Worm (Caenorhabditis elegans) whole organism, early embryonic: ENCODE results near the gene srg-5.

Experiments
- B0310.2 ChIP-seq: sonication (generic microtip); optimal IDR thresholded peaks from 2 replicates; lab custom pipeline; 2016; ENCODE audit warnings: mild to moderate bottlenecking, missing genetic modification characterization, missing compliant biosample characterization
- F13C5.2 ChIP-seq: sonication (generic microtip); optimal IDR thresholded peaks from 2 replicates; lab custom pipeline; 2017; ENCODE audit warnings: mild to moderate bottlenecking, missing genetic modification characterization, inconsistent platforms, missing compliant biosample characterization
- aly-1 ChIP-seq: sonication (generic microtip); optimal IDR thresholded peaks from 2 replicates; lab custom pipeline; 2016; ENCODE audit warnings: missing genetic modification characterization, missing compliant biosample characterization
- ama-1 ChIP-seq: fragments of 150-350 bp; optimal IDR thresholded peaks from 2 replicates; lab custom pipeline; 2014
- ceh-13 ChIP-seq: fragments of 200-800 bp; sonication (Bioruptor generic); optimal IDR thresholded peaks from 2 replicates; lab custom pipeline; 2018; ENCODE audit warnings: mild to moderate bottlenecking, missing genetic modification characterization, missing compliant biosample characterization
- ceh-36 ChIP-seq: sonication (generic microtip); optimal IDR thresholded peaks from 2 replicates; lab custom pipeline; 2016; ENCODE audit warnings: missing genetic modification characterization, inconsistent platforms, missing compliant biosample characterization
- ets-7 ChIP-seq: sonication (generic microtip); optimal IDR thresholded peaks from 2 replicates; lab custom pipeline; 2016; ENCODE audit warnings: missing genotype, missing genetic modification characterization, missing compliant biosample characterization
- flt-1 ChIP-seq: fragments of 200-800 bp; sonication (Bioruptor generic); IDR thresholded peaks from 2 replicates; pipeline ENCODE4 v1.3.6; 2022; ENCODE audit warnings: missing genetic modification characterization, missing compliant biosample characterization
- hmbx-1 ChIP-seq: sonication (generic microtip); optimal IDR thresholded peaks from 2 replicates; lab custom pipeline; 2016; ENCODE audit warnings: mild to moderate bottlenecking, missing genetic modification characterization, missing compliant biosample characterization
- hmg-4 ChIP-seq: fragments of 200-800 bp; sonication (Bioruptor generic); optimal IDR thresholded peaks from 2 replicates; lab custom pipeline; 2018; ENCODE audit warnings: mild to moderate bottlenecking, missing genetic modification characterization, missing compliant biosample characterization
- hnd-1 ChIP-seq: sonication (generic microtip); optimal IDR thresholded peaks from 2 replicates; lab custom pipeline; 2016; ENCODE audit warnings: missing genetic modification characterization, missing compliant biosample characterization
- pes-1 ChIP-seq: fragments of 200-800 bp; sonication (Bioruptor generic); IDR thresholded peaks from 2 replicates; pipeline ENCODE4 v1.3.6; 2022; ENCODE audit warnings: missing genetic modification reagents, missing genetic modification characterization, missing compliant biosample characterization
- scrt-1 ChIP-seq: fragments of 200-800 bp; sonication (Bioruptor generic); IDR thresholded peaks from 2 replicates; pipeline ENCODE4 v1.3.6; 2022; ENCODE audit warnings: missing genetic modification characterization, missing compliant biosample characterization
- sea-1 ChIP-seq: fragments of 200-800 bp; sonication (Bioruptor generic); conservative IDR thresholded peaks from 2 replicates; pipeline ENCODE4 v1.3.6; 2022; ENCODE audit warnings: missing genetic modification characterization, missing compliant biosample characterization
- tbx-11 ChIP-seq: fragments of 200-800 bp; sonication (Bioruptor generic); IDR thresholded peaks from 2 replicates; pipeline ENCODE4 v1.3.6; 2022; ENCODE audit warnings: missing genetic modification characterization, missing compliant biosample characterization
- tbx-37 ChIP-seq: fragments of 200-800 bp; sonication (Bioruptor generic); conservative IDR thresholded peaks from 2 replicates; pipeline ENCODE4 v1.3.6; 2022; ENCODE audit warnings: missing genetic modification reagents, missing genetic modification characterization, missing compliant biosample characterization
- tra-4 ChIP-seq: sonication (generic microtip); optimal IDR thresholded peaks from 2 replicates; lab custom pipeline; 2017; ENCODE audit warnings: missing genetic modification characterization, missing compliant biosample characterization

Gene srg-5

DNA sequence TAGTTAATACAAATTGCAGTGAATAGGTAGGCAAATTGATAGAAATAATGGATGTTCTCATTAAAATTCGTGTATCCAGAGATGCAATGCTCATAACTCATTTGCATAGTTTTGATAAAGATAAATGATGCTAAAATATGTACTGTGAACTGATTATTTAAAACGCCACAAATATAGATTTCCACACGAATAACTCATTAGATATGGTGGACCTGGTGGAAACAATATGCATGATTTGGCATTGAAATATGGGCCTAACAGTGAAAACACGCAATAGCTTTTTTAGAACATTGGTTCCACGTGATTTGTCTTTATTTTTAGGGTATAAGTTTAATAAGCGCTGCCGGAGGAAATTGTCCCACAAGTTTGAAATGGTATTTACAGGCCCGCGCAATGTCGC lies 5.9 kb upstream of the srg-5 start, which contains the start of gene srg-3:
Gene srg-3 (minus strand): TSS at position 101 of the 400 bp plus-strand sequence.
- TF ChIP-seq aly-1 (tag; lab: Kevin White, UChicago) (no peak), scrt-1 (GFP tag; lab: Robert Waterston, UW) (no peak), hmg-4 (GFP tag; lab: Kevin White, UChicago) (no peak), tbx-37 (GFP tag; lab: Robert Waterston, UW) (no peak), hmbx-1 (tag; lab: Kevin White, UChicago) (no peak), ceh-13 (GFP tag; lab: Kevin White, UChicago) (no peak), hnd-1 (tag; lab: Kevin White, UChicago) (no peak)

ce11 chrIII:6268061-6268460 lies 3.7 kb upstream of the srg-5 start, which contains the start of gene srg-7:
Gene srg-7, minus strand, starts transcription at chrIII:6268161.
- TF ChIP-seq tbx-37 (GFP tag; lab: Robert Waterston, UW) (no peak), hmg-4 (GFP tag; lab: Kevin White, UChicago) (no peak), ama-1 (lab: Kevin White, UChicago) (no peak), tra-4 (tag; lab: Kevin White, UChicago) (no peak), scrt-1 (GFP tag; lab: Robert Waterston, UW) (no peak), tbx-11 (GFP tag; lab: Robert Waterston, UW) (no peak), ets-7 (tag; lab: Kevin White, UChicago) (no peak), pes-1 (GFP tag; lab: Robert Waterston, UW) (no peak), ceh-13 (GFP tag; lab: Kevin White, UChicago) (no peak), hnd-1 (tag; lab: Kevin White, UChicago) (no peak), sea-1 (GFP tag; lab: Robert Waterston, UW) (no peak), aly-1 (tag; lab: Kevin White, UChicago) (no peak), hmbx-1 (tag; lab: Kevin White, UChicago) (no peak), F13C5.2 (tag; lab: Kevin White, UChicago) (no peak), B0310.2 (tag; lab: Kevin White, UChicago) (no peak), flt-1 (no peak), ceh-36 (tag; lab: Kevin White, UChicago) (no peak)

- TF ChIP-seq hnd-1 (tag; lab: Kevin White, UChicago) (no peak), flt-1 (no peak), aly-1 (tag; lab: Kevin White, UChicago) (no peak), hmg-4 (GFP tag; lab: Kevin White, UChicago) (no peak), pes-1 (GFP tag; lab: Robert Waterston, UW) (no peak), scrt-1 (GFP tag; lab: Robert Waterston, UW) (no peak), tbx-11 (GFP tag; lab: Robert Waterston, UW) (no peak), ets-7 (tag; lab: Kevin White, UChicago) (no peak), ama-1 (lab: Kevin White, UChicago) (no peak), ceh-36 (tag; lab: Kevin White, UChicago) (no peak), sea-1 (GFP tag; lab: Robert Waterston, UW) (no peak), B0310.2 (tag; lab: Kevin White, UChicago) (no peak), F13C5.2 (tag; lab: Kevin White, UChicago) (no peak), tbx-37 (GFP tag; lab: Robert Waterston, UW) (no peak), tra-4 (tag; lab: Kevin White, UChicago) (no peak), hmbx-1 (tag; lab: Kevin White, UChicago) (no peak)
Measured at ce11 chrIII:6265911-6266310, 1.6 kb upstream of the srg-5 start, which contains the start of gene srg-6. Gene srg-6, minus strand, starts transcription at chrIII:6266011.

- no peak for TF ChIP-seq hnd-1 (tag; lab: Kevin White, UChicago)
- no peak for TF ChIP-seq sea-1 (GFP tag; lab: Robert Waterston, UW)
- TF ChIP-seq ceh-13 (GFP tag; lab: Kevin White, UChicago): no peak
- no peak for TF ChIP-seq ama-1 (lab: Kevin White, UChicago)
- no peak for TF ChIP-seq tbx-37 (GFP tag; lab: Robert Waterston, UW)
Measured at ce11 chrIII:6261985-6262384, 2.4 kb downstream of the srg-5 start, which contains the start of gene srg-4. Gene srg-4, minus strand, starts transcription at chrIII:6262085.

ce11 chrIII:6260115-6260514 lies 4.2 kb downstream of the srg-5 start, which contains the start of gene srg-2:
Gene srg-2, minus strand, starts transcription at chrIII:6260215.
- TF ChIP-seq ceh-13 (GFP tag; lab: Kevin White, UChicago) (no peak), scrt-1 (GFP tag; lab: Robert Waterston, UW) (no peak), ets-7 (tag; lab: Kevin White, UChicago) (no peak), ceh-36 (tag; lab: Kevin White, UChicago) (no peak), pes-1 (GFP tag; lab: Robert Waterston, UW) (no peak), tra-4 (tag; lab: Kevin White, UChicago) (no peak), B0310.2 (tag; lab: Kevin White, UChicago) (no peak), hnd-1 (tag; lab: Kevin White, UChicago) (no peak), aly-1 (tag; lab: Kevin White, UChicago) (no peak), sea-1 (GFP tag; lab: Robert Waterston, UW) (no peak), hmbx-1 (tag; lab: Kevin White, UChicago) (no peak), flt-1 (no peak), tbx-11 (GFP tag; lab: Robert Waterston, UW) (no peak), hmg-4 (GFP tag; lab: Kevin White, UChicago) (no peak), ama-1 (lab: Kevin White, UChicago) (no peak), tbx-37 (GFP tag; lab: Robert Waterston, UW) (no peak), F13C5.2 (tag; lab: Kevin White, UChicago) (no peak)

DNA sequence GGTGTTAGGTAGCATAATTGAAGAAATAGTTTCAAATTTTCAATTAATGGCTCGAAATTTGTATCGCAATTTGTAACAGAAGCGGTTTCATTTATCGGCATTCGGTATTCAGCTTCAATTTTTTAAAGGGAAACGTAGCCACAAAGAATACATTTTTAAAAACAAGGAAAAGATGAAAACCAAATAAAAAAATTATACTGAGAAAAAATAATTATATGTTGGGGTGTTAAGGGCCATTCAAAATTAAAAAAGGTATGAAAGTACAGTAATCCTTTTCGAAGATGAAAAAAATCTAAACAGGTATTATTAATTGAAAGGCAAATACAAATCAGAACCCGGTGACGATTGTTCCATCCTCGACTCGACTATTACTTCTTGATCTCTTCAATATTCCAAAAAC lies 6.1 kb downstream of the srg-5 start, which contains the start of gene srg-1:
Gene srg-1 (minus strand): TSS at position 101 of the 400 bp plus-strand sequence.
- no peak for TF ChIP-seq aly-1 (tag; lab: Kevin White, UChicago)
- no peak for TF ChIP-seq ama-1 (lab: Kevin White, UChicago)
- no peak for TF ChIP-seq pes-1 (GFP tag; lab: Robert Waterston, UW)
- no peak for TF ChIP-seq sea-1 (GFP tag; lab: Robert Waterston, UW)
- TF ChIP-seq B0310.2 (tag; lab: Kevin White, UChicago): no peak
- TF ChIP-seq hmg-4 (GFP tag; lab: Kevin White, UChicago): no peak
- no peak for TF ChIP-seq flt-1
- TF ChIP-seq ceh-36 (tag; lab: Kevin White, UChicago): no peak
- no peak for TF ChIP-seq tbx-37 (GFP tag; lab: Robert Waterston, UW)
- no peak for TF ChIP-seq ets-7 (tag; lab: Kevin White, UChicago)
- no peak for TF ChIP-seq tbx-11 (GFP tag; lab: Robert Waterston, UW)
- no peak for TF ChIP-seq tra-4 (tag; lab: Kevin White, UChicago)
- no peak for TF ChIP-seq hnd-1 (tag; lab: Kevin White, UChicago)
- no peak for TF ChIP-seq hmbx-1 (tag; lab: Kevin White, UChicago)
- TF ChIP-seq scrt-1 (GFP tag; lab: Robert Waterston, UW): no peak
